Fruit fly (Drosophila melanogaster) whole organism, embryonic: Measurements from ENCODE around the gene CG6048.

ENCODE experiments used
- Atf-2 ChIP-seq: fragments of 200-800 bp; sonication (Bioruptor generic); optimal IDR thresholded peaks from 2 replicates; lab custom pipeline; 2016; ENCODE audit warnings: missing biosample characterization, missing genetic modification characterization
- CG10147 ChIP-seq: fragments of 200-800 bp; sonication (Bioruptor generic); optimal IDR thresholded peaks from 2 replicates; lab custom pipeline; 2019; ENCODE audit warnings: missing biosample characterization, mild to moderate bottlenecking, missing genetic modification characterization, moderate library complexity
- CG10267 ChIP-seq: fragments of 200-800 bp; sonication (Bioruptor generic); optimal IDR thresholded peaks from 2 replicates; lab custom pipeline; 2018; ENCODE audit warnings: missing biosample characterization, mild to moderate bottlenecking, missing genetic modification characterization, moderate library complexity
- CG11085 ChIP-seq: fragments of 200-800 bp; sonication (Bioruptor generic); IDR thresholded peaks from 2 replicates; pipeline ENCODE4 v1.3.6; 2022; ENCODE audit warnings: missing biosample characterization, missing genetic modification characterization
- CG11456 ChIP-seq: fragments of 200-800 bp; sonication (Bioruptor generic); IDR thresholded peaks from 3 replicates; pipeline ENCODE4 v1.3.6; 2022; ENCODE audit warnings: missing biosample characterization, missing genetic modification characterization
- CG12104 ChIP-seq: fragments of 200-800 bp; sonication (Bioruptor generic); optimal IDR thresholded peaks from 3 replicates; lab custom pipeline; 2016; ENCODE audit warnings: missing biosample characterization, missing genetic modification characterization
- CG1233 ChIP-seq: fragments of 200-800 bp; sonication (Bioruptor generic); optimal IDR thresholded peaks from 4 replicates; lab custom pipeline; 2018; ENCODE audit warnings: missing biosample characterization, mild to moderate bottlenecking, missing genetic modification characterization
- CG12659 ChIP-seq: fragments of 200-800 bp; sonication (Bioruptor generic); optimal IDR thresholded peaks from 3 replicates; lab custom pipeline; 2017; ENCODE audit warnings: mild to moderate bottlenecking, missing biosample characterization, missing genetic modification reagents, missing genetic modification characterization
- CG17612 ChIP-seq: fragments of 200-800 bp; sonication (Bioruptor generic); IDR thresholded peaks from 2 replicates; pipeline ENCODE4 v1.3.6; 2022; ENCODE audit warnings: missing biosample characterization, missing genetic modification characterization
- CG17829 ChIP-seq: fragments of 200-800 bp; optimal IDR thresholded peaks from 2 replicates; lab custom pipeline; 2019; ENCODE audit warnings: missing biosample characterization, mild to moderate bottlenecking, missing genetic modification characterization, moderate library complexity
- CG17912 ChIP-seq: fragments of 200-800 bp; sonication (Bioruptor generic); optimal IDR thresholded peaks from 2 replicates; lab custom pipeline; 2018; ENCODE audit warnings: missing biosample characterization, mild to moderate bottlenecking, missing genetic modification characterization
- CG31224 ChIP-seq: fragments of 200-800 bp; sonication (Bioruptor generic); IDR thresholded peaks from 2 replicates; pipeline ENCODE4 v1.3.6; 2022; ENCODE audit warnings: missing biosample characterization, missing genetic modification characterization
- CG33213 ChIP-seq: fragments of 200-800 bp; sonication (Bioruptor generic); optimal IDR thresholded peaks from 3 replicates; lab custom pipeline; 2016; ENCODE audit warnings: missing biosample characterization, missing genetic modification characterization
- CG4328 ChIP-seq: fragments of 200-800 bp; sonication (Bioruptor generic); optimal IDR thresholded peaks from 3 replicates; lab custom pipeline; 2017; ENCODE audit warnings: missing biosample characterization, missing genetic modification reagents, missing genetic modification characterization
- CG5245 ChIP-seq: fragments of 200-800 bp; sonication (Bioruptor generic); optimal IDR thresholded peaks from 3 replicates; lab custom pipeline; 2016; ENCODE audit warnings: missing biosample characterization, missing genetic modification characterization
- CG8290 ChIP-seq, 3 experiments: fragments of 200-800 bp; sonication (Bioruptor generic); optimal IDR thresholded peaks; 2 replicates each; lab custom pipeline; 2016 to 2019; ENCODE audit warnings: missing biosample characterization in 3 of 3, missing genetic modification characterization in 3 of 3, mild to moderate bottlenecking in 2 of 3, moderate library complexity in 1 of 3
- CG9609 ChIP-seq: fragments of 200-800 bp; sonication (Bioruptor generic); optimal IDR thresholded peaks from 3 replicates; lab custom pipeline; 2016; ENCODE audit warnings: missing biosample characterization, missing genetic modification characterization
- CG9727 ChIP-seq: fragments of 200-800 bp; sonication (Bioruptor generic); optimal IDR thresholded peaks from 3 replicates; lab custom pipeline; 2017; ENCODE audit warnings: missing biosample characterization, mild to moderate bottlenecking, missing genetic modification characterization
- CG9876 ChIP-seq: fragments of 200-800 bp; sonication (Bioruptor generic); optimal IDR thresholded peaks from 2 replicates; lab custom pipeline; 2016; ENCODE audit warnings: missing biosample characterization, missing genetic modification characterization
- Camta ChIP-seq: fragments of 200-800 bp; sonication (Bioruptor generic); optimal IDR thresholded peaks from 2 replicates; lab custom pipeline; 2016; ENCODE audit warnings: missing biosample characterization, missing genetic modification characterization
- D19A ChIP-seq: fragments of 200-800 bp; optimal IDR thresholded peaks from 3 replicates; lab custom pipeline; 2019; ENCODE audit warnings: missing biosample characterization, mild to moderate bottlenecking, missing genetic modification characterization, moderate library complexity
- Dref ChIP-seq: fragments of 200-800 bp; sonication (Bioruptor generic); IDR thresholded peaks from 2 replicates; pipeline ENCODE4 v1.3.6; 2022; ENCODE audit warnings: missing biosample characterization, missing genetic modification characterization
- ERR ChIP-seq: fragments of 200-800 bp; sonication (Bioruptor generic); optimal IDR thresholded peaks from 2 replicates; lab custom pipeline; 2016; ENCODE audit warnings: missing biosample characterization, missing genetic modification characterization
- H2.0 ChIP-seq: fragments of 200-800 bp; sonication (Bioruptor generic); IDR thresholded peaks from 2 replicates; pipeline ENCODE4 v1.3.6; 2022; ENCODE audit warnings: missing biosample characterization, missing genetic modification characterization
- HLHmδ ChIP-seq: fragments of 200-800 bp; sonication (Bioruptor generic); optimal IDR thresholded peaks from 2 replicates; lab custom pipeline; 2018; ENCODE audit warnings: missing biosample characterization, mild to moderate bottlenecking, missing genetic modification characterization, moderate library complexity
- Hr3 ChIP-seq: fragments of 200-800 bp; sonication (Bioruptor generic); optimal IDR thresholded peaks from 3 replicates; lab custom pipeline; 2016; ENCODE audit warnings: missing biosample characterization, missing genetic modification characterization
- Mes4 ChIP-seq: fragments of 200-800 bp; sonication (Bioruptor generic); optimal IDR thresholded peaks from 2 replicates; lab custom pipeline; 2016; ENCODE audit warnings: missing biosample characterization, missing genetic modification characterization
- NC2β ChIP-seq: fragments of 200-800 bp; sonication (Bioruptor generic); optimal IDR thresholded peaks from 2 replicates; lab custom pipeline; 2016; ENCODE audit warnings: missing biosample characterization, missing genetic modification characterization
- Oli ChIP-seq: fragments of 200-800 bp; sonication (Bioruptor generic); optimal IDR thresholded peaks from 2 replicates; lab custom pipeline; 2018; ENCODE audit warnings: missing biosample characterization, mild to moderate bottlenecking, missing genetic modification characterization, moderate library complexity
- Ptx1 ChIP-seq: fragments of 200-800 bp; sonication (Bioruptor generic); IDR thresholded peaks from 2 replicates; pipeline ENCODE4 v1.3.6; 2022; ENCODE audit warnings: missing biosample characterization, missing genetic modification characterization
- Side ChIP-seq: fragments of 200-800 bp; sonication (Bioruptor generic); optimal IDR thresholded peaks from 2 replicates; lab custom pipeline; 2016; ENCODE audit warnings: missing biosample characterization, missing genetic modification characterization
- Spps ChIP-seq: fragments of 200-800 bp; sonication (Bioruptor generic); optimal IDR thresholded peaks from 2 replicates; lab custom pipeline; 2018; ENCODE audit warnings: missing biosample characterization, mild to moderate bottlenecking, missing genetic modification characterization
- YL-1 ChIP-seq: fragments of 200-800 bp; sonication (Bioruptor generic); optimal IDR thresholded peaks from 3 replicates; lab custom pipeline; 2017; ENCODE audit warnings: missing biosample characterization, mild to moderate bottlenecking, missing genetic modification characterization
- abd-A ChIP-seq: fragments of 200-800 bp; sonication (Bioruptor generic); optimal IDR thresholded peaks from 3 replicates; lab custom pipeline; 2019; ENCODE audit warnings: missing biosample characterization, mild to moderate bottlenecking, missing genetic modification characterization, moderate library complexity
- bsh ChIP-seq, 2 experiments: fragments of 200-800 bp; sonication (Bioruptor generic); optimal IDR thresholded peaks; 2 replicates each; lab custom pipeline; 2017 to 2018; ENCODE audit warnings: mild to moderate bottlenecking in 2 of 2, missing biosample characterization in 2 of 2, missing genetic modification characterization in 2 of 2, moderate library complexity in 1 of 2
- chn ChIP-seq: fragments of 200-800 bp; sonication (Bioruptor generic); optimal IDR thresholded peaks from 2 replicates; lab custom pipeline; 2016; ENCODE audit warnings: missing biosample characterization, missing genetic modification characterization
- dimm ChIP-seq: fragments of 200-800 bp; sonication (Bioruptor generic); IDR thresholded peaks from 2 replicates; pipeline ENCODE4 v1.3.6; 2022; ENCODE audit warnings: missing biosample characterization, missing genetic modification characterization
- disco-r ChIP-seq: fragments of 200-800 bp; sonication (Bioruptor generic); optimal IDR thresholded peaks from 2 replicates; lab custom pipeline; 2016; ENCODE audit warnings: missing biosample characterization, missing genetic modification characterization
- fd102C ChIP-seq: fragments of 200-800 bp; sonication (Bioruptor generic); optimal IDR thresholded peaks from 2 replicates; lab custom pipeline; 2018; ENCODE audit warnings: missing biosample characterization, mild to moderate bottlenecking, missing genetic modification characterization, moderate library complexity
- ftz-f1 ChIP-seq: fragments of 200-800 bp; sonication (Bioruptor generic); optimal IDR thresholded peaks from 2 replicates; lab custom pipeline; 2016; ENCODE audit warnings: missing biosample characterization, missing genetic modification characterization
- gcm2 ChIP-seq: fragments of 200-800 bp; sonication (Bioruptor generic); optimal IDR thresholded peaks from 2 replicates; lab custom pipeline; 2016; ENCODE audit warnings: missing biosample characterization, missing genetic modification characterization
- jigr1 ChIP-seq: fragments of 200-800 bp; sonication (Bioruptor generic); IDR thresholded peaks from 3 replicates; pipeline ENCODE4 v1.3.6; 2022; ENCODE audit warnings: missing biosample characterization, missing genetic modification characterization
- jumu ChIP-seq: fragments of 200-800 bp; sonication (Bioruptor generic); optimal IDR thresholded peaks from 3 replicates; lab custom pipeline; 2016; ENCODE audit warnings: missing biosample characterization, missing genetic modification characterization
- knrl ChIP-seq: fragments of 200-800 bp; sonication (Bioruptor generic); IDR thresholded peaks from 3 replicates; pipeline ENCODE4 v1.3.6; 2022; ENCODE audit warnings: missing biosample characterization, missing genetic modification characterization; ENCODE audit not compliant: partially characterized antibody
- lmd ChIP-seq: fragments of 200-800 bp; sonication (Bioruptor generic); IDR thresholded peaks from 2 replicates; pipeline ENCODE4 v1.3.6; 2022; ENCODE audit warnings: missing biosample characterization, missing genetic modification characterization
- pho ChIP-seq: fragments of 200-800 bp; sonication (Bioruptor generic); optimal IDR thresholded peaks from 2 replicates; lab custom pipeline; 2016; ENCODE audit warnings: missing biosample characterization, missing genetic modification characterization
- ranshi ChIP-seq: fragments of 200-800 bp; sonication (Bioruptor generic); IDR thresholded peaks from 2 replicates; pipeline ENCODE4 v1.3.6; 2022; ENCODE audit warnings: missing biosample characterization, missing genetic modification characterization
- slbo ChIP-seq: fragments of 200-800 bp; sonication (Bioruptor generic); IDR thresholded peaks from 2 replicates; pipeline ENCODE4 v1.3.6; 2022; ENCODE audit warnings: missing biosample characterization, missing genetic modification characterization
- sr ChIP-seq: fragments of 200-800 bp; sonication (Bioruptor generic); IDR thresholded peaks from 3 replicates; pipeline ENCODE4 v1.3.6; 2022; ENCODE audit warnings: missing biosample characterization, missing genetic modification characterization
- trem ChIP-seq: fragments of 200-800 bp; optimal IDR thresholded peaks from 3 replicates; lab custom pipeline; 2019; ENCODE audit warnings: missing biosample characterization, mild to moderate bottlenecking, missing genetic modification characterization, moderate library complexity
- twi ChIP-seq: fragments of 200-800 bp; optimal IDR thresholded peaks from 2 replicates; lab custom pipeline; 2019; ENCODE audit warnings: missing biosample characterization, mild to moderate bottlenecking, missing genetic modification characterization, moderate library complexity

CG6048 gene

DNA sequence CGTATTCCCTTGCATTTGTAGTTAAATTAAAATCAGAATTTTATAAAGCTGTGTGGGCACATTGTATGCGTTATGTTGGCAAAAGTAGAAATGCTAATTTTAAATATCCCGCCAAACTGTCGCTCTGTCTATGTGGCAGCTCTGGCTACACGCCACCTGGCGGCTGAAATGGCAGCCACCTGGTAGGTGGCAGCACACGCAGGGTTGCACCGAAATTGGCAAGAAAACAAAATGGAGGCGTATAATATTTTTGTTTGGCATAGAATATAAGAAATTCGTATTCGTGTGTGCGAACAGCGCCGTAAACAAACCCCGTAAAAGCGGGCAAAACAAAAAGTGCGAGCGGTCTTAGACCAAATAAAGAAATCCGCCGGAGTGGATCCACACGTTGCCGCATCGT is 44.4 kb upstream of the CG6048 start, which contains the start of gene CG12236 (continued):
- peak; percentile 68 for TF ChIP-seq CG17912 (GFP tag; lab: Kevin White, UChicago)
- TF ChIP-seq NC2β (GFP tag; lab: Kevin White, UChicago): peak; percentile 17
- peak; percentile 53 for TF ChIP-seq chn (GFP tag; lab: Kevin White, UChicago)
- peak; percentile 21 for TF ChIP-seq Hr3 (GFP tag; lab: Kevin White, UChicago)
- peak; percentile 68 for TF ChIP-seq Dref
- no peak for TF ChIP-seq Atf-2 (GFP tag; lab: Kevin White, UChicago)
- peak; percentile 75 for TF ChIP-seq CG8290 (GFP tag; optimal IDR thresholded peaks at IDR 0.05; lab: Kevin White, UChicago)
- peak in 1 of 2 experiments; percentile 83 for TF ChIP-seq CG8290 (tag; optimal IDR thresholded peaks at IDR 0.05; lab: Kevin White, UChicago)
- TF ChIP-seq CG11085: peak; percentile 44; the same call in 1 of the 2 replicates
- peak; percentile 23 for TF ChIP-seq CG1233 (GFP tag; lab: Kevin White, UChicago)
- peak; percentile 37 for TF ChIP-seq Camta (GFP tag; lab: Kevin White, UChicago)
- TF ChIP-seq knrl (GFP tag; lab: Robert Waterston, UW): peak; percentile 40; the same call in 1 of the 3 replicates
- peak; percentile 11 for TF ChIP-seq CG9609 (GFP tag; lab: Kevin White, UChicago)
- peak; percentile 73 for TF ChIP-seq CG10267 (tag; lab: Kevin White, UChicago)
- TF ChIP-seq D19A (tag; lab: Kevin White, UChicago): peak; percentile 35
- peak; percentile 80; the same call in 2 of the 3 replicates for TF ChIP-seq CG11456
- 0 out of 2 replicates have a peak, but pooled peaks have one; percentile 12 for TF ChIP-seq H2.0 (GFP tag; lab: Robert Waterston, UW)
- TF ChIP-seq sr: 0 out of 3 replicates have a peak, but pooled peaks have one; percentile 36
- TF ChIP-seq trem (tag; lab: Kevin White, UChicago): peak; percentile 89
- no peak for TF ChIP-seq dimm
- TF ChIP-seq CG17612 (GFP tag; lab: Robert Waterston, UW): no peak
- no peak for TF ChIP-seq abd-A (tag; lab: Kevin White, UChicago)
- TF ChIP-seq CG12104 (GFP tag; lab: Kevin White, UChicago): no peak
- peak; percentile 16 for TF ChIP-seq CG4328 (GFP tag; lab: Kevin White, UChicago)
- no peak for TF ChIP-seq jigr1 (GFP tag; lab: Robert Waterston, UW)
- peak; percentile 64; the same call in 1 of the 2 replicates for TF ChIP-seq slbo (GFP tag; lab: Robert Waterston, UW)
- peak; percentile 40 for TF ChIP-seq gcm2
- peak; percentile 46 for TF ChIP-seq CG31224 (GFP tag; lab: Robert Waterston, UW)
- TF ChIP-seq HLHmδ (GFP tag; lab: Kevin White, UChicago): peak; percentile 38
- peak; percentile 1 for TF ChIP-seq Mes4 (GFP tag; lab: Kevin White, UChicago)
- TF ChIP-seq disco-r (GFP tag; lab: Kevin White, UChicago): peak; percentile 2
- TF ChIP-seq pho (GFP tag; lab: Kevin White, UChicago): peak; percentile 45
- TF ChIP-seq YL-1 (GFP tag; lab: Kevin White, UChicago): peak; percentile 94
- TF ChIP-seq CG17829 (tag; lab: Kevin White, UChicago): peak; percentile 50
- TF ChIP-seq Side (GFP tag; lab: Kevin White, UChicago): peak; percentile 29
- TF ChIP-seq CG9727: peak; percentile 51
- TF ChIP-seq Spps: no peak
- TF ChIP-seq lmd (GFP tag; lab: Robert Waterston, UW): peak; percentile 54; the same call in 1 of the 2 replicates
- peak; percentile 20 for TF ChIP-seq ERR (GFP tag; lab: Kevin White, UChicago)
- peak; percentile 43 for TF ChIP-seq CG5245 (GFP tag; lab: Kevin White, UChicago)
- TF ChIP-seq CG10147 (GFP tag; lab: Kevin White, UChicago): peak; percentile 39
- peak; percentile 77 for TF ChIP-seq ftz-f1 (GFP tag; lab: Kevin White, UChicago)
- TF ChIP-seq Ptx1 (GFP tag; lab: Robert Waterston, UW): peak; percentile 54
- peak; percentile 28 for TF ChIP-seq twi (tag; lab: Kevin White, UChicago)
- peak; percentile 42; the same call in 1 of the 2 replicates for TF ChIP-seq ranshi (GFP tag; lab: Robert Waterston, UW)
- peak; percentile 3 for TF ChIP-seq Oli (tag; lab: Kevin White, UChicago)
- TF ChIP-seq fd102C (GFP tag; lab: Kevin White, UChicago): peak; percentile 16
- TF ChIP-seq bsh (GFP tag; optimal IDR thresholded peaks at IDR 0.05; lab: Kevin White, UChicago): peak in 1 of 2 experiments; percentile 12
- TF ChIP-seq CG9876 (GFP tag; lab: Kevin White, UChicago): peak; percentile 55
- peak; percentile 67 for TF ChIP-seq CG33213 (GFP tag; lab: Kevin White, UChicago)
- peak; percentile 85 for TF ChIP-seq CG12659 (GFP tag; lab: Kevin White, UChicago)
- peak; percentile 28 for TF ChIP-seq jumu (GFP tag; lab: Kevin White, UChicago)
